ENCODE assay signal across 3 fruit fly cellular contexts in genomic region chr3R:31381861-31382260, dm6.
TF ChIP-seq lines count a peak whose summit lies in the region.

TSS of gene CG1607 (plus strand) at chr3R:31382109.

- no peak for TF ChIP-seq CTCF in whole organism, embryonic (GFP tag; optimal IDR thresholded peaks at IDR 0.05; lab: Kevin White, UChicago)

TF ChIP-seq in whole organism, 6 proteins besides CTCF, POLR2A, EP300 and RAD21:
- TF ChIP-seq psq (optimal IDR thresholded peaks at IDR 0.05; lab: Kevin White, UChicago), result no peak
- TF ChIP-seq Dll (optimal IDR thresholded peaks at IDR 0.05; lab: Kevin White, UChicago), result peak; percentile 41
TF ChIP-seq in whole organism: peak in this region for 1.

TF ChIP-seq in whole organism, embryonic, 481 proteins besides CTCF, POLR2A, EP300 and RAD21:
- TF ChIP-seq Dip3 (GFP tag; optimal IDR thresholded peaks at IDR 0.05; lab: Kevin White, UChicago) (no peak), Trl (optimal IDR thresholded peaks at IDR 0.05; lab: Kevin White, UChicago) (peak in 1 of 2 experiments; percentile 10), Trl (GFP tag; optimal IDR thresholded peaks at IDR 0.05; lab: Kevin White, UChicago) (no peak), TFAM (GFP tag; optimal IDR thresholded peaks at IDR 0.05; lab: Kevin White, UChicago) (no peak), Deaf1 (tag; optimal IDR thresholded peaks at IDR 0.05; lab: Kevin White, UChicago) (peak; percentile 79), CG17385 (GFP tag; optimal IDR thresholded peaks at IDR 0.05; lab: Kevin White, UChicago) (no peak), CG18011 (GFP tag; optimal IDR thresholded peaks at IDR 0.05; lab: Kevin White, UChicago) (no peak), CG12769 (tag; optimal IDR thresholded peaks at IDR 0.05; lab: Kevin White, UChicago) (no peak), CG3726 (GFP tag; IDR thresholded peaks at IDR 0.05; lab: Robert Waterston, UW) (0 out of 3 replicates have a peak, but pooled peaks have one; percentile 22), slou (GFP tag; optimal IDR thresholded peaks at IDR 0.05; lab: Kevin White, UChicago) (no peak)

TF ChIP-seq in whole organism, prepupa, 60 proteins besides CTCF, POLR2A, EP300 and RAD21:
- TF ChIP-seq CG6854 (GFP tag; optimal IDR thresholded peaks at IDR 0.05; lab: Kevin White, UChicago) (peak; percentile 17), Eip78C (GFP tag; lab: Kevin White, UChicago) (peak; percentile 6), svp (GFP tag; lab: Kevin White, UChicago) (peak; percentile 80), vri (GFP tag; optimal IDR thresholded peaks at IDR 0.05; lab: Kevin White, UChicago) (peak; percentile 31), Hr39 (GFP tag; optimal IDR thresholded peaks at IDR 0.05; lab: Kevin White, UChicago) (no peak)
